Worm (Caenorhabditis elegans) whole organism, L4/young adult: ENCODE measurements around the gene dyf-17.
A peak's percentile ranks its signal among the peaks of the same experiment; 100 is the strongest.

Source experiments
- W03F9.2 ChIP-seq: fragments of 150-350 bp; optimal IDR thresholded peaks from 2 replicates; lab custom pipeline; 2014; ENCODE audit warnings: missing biosample characterization, missing genetic modification characterization
- dao-5 ChIP-seq: sonication (generic microtip); optimal IDR thresholded peaks from 2 replicates; lab custom pipeline; 2016; ENCODE audit warnings: missing genotype, missing genetic modification characterization, moderate library complexity, missing compliant biosample characterization
- him-1 ChIP-seq: sonication (generic microtip); optimal IDR thresholded peaks from 2 replicates; lab custom pipeline; 2016; ENCODE audit warnings: missing genotype, missing genetic modification reagents, missing genetic modification characterization, missing compliant biosample characterization

dyf-17 gene

DNA sequence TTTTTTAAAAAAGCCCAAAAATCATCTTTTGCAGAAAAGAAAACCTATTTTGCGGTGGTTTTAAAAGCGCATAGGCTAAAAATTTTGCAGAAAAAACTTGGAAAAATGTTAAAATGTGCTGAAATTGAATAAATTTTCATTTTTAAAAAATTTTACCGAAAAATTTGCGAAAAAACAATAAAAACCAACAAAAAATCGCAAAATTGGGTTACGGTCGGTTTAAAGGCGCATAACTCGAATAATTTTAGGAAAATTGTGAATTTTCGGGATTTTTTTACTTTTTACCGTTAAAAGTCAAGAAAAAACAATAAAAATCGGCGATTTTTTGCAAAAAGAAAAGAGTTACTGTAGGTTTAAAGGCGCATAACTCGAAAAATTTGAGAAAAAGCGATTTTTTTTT is 2.1 kb upstream of the dyf-17 start:
- TF ChIP-seq him-1 (tag; lab: Kevin White, UChicago) (no peak), dao-5 (tag; lab: Kevin White, UChicago) (no peak), W03F9.2 (tag; lab: Kevin White, UChicago) (no peak)

DNA sequence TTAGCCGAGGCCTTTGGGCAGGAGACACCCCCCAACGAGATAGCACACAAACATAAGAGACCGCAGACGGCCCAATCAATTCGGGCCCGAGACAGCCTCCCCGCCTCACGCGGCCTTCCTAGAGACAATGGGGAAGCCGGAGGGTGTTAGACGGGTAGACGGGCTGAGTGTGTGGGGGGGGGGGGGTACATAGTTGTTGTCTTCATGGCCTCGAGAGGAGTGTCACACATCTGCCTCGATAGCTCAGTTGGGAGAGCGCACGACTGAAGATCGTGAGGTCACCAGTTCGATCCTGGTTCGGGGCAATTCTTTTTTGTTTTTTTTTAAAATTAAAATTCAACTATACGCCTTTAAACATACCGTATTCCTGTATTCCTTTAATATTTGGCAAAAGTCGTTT is 1.5 kb upstream of the dyf-17 start:
- TF ChIP-seq W03F9.2 (tag; lab: Kevin White, UChicago) (no peak), dao-5 (tag; lab: Kevin White, UChicago) (peak; percentile 50), him-1 (tag; lab: Kevin White, UChicago) (peak; percentile 49)

DNA sequence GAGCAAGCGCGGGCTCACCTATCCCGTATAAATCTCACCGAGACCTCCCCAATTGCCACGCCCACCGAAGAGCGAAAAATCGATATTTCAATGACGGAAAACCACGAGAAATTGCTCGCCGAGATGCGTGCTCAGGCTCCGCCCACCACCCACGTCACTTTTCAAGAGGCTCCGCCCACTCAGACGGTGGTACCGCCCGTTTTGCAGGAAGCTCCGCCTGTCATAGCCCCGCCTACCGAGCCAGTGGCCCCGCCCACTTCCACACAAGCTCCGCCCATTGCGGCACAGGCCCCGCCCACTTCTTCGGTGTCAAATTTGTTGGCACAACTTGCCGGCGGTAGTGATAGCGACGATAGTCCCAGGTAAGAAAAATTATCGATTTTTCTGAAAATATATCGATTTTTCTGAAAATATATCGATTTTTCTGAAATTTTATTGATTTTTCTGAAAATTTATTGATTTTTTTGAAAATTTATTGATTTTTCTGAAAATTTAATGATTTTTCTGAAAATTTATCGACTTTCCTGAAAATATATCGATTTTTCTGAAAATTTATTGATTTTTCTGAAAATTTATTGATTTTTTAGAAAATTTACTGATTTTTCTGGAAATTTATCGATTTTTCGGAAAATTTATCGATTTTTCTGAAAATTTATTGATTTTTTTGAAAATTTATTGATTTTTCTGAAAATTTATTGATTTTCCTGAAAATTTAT is 2.3 kb downstream of the dyf-17 start:
- no peak for TF ChIP-seq dao-5 (tag; lab: Kevin White, UChicago)
- TF ChIP-seq him-1 (tag; lab: Kevin White, UChicago) = no peak
- no peak for TF ChIP-seq W03F9.2 (tag; lab: Kevin White, UChicago)

DNA sequence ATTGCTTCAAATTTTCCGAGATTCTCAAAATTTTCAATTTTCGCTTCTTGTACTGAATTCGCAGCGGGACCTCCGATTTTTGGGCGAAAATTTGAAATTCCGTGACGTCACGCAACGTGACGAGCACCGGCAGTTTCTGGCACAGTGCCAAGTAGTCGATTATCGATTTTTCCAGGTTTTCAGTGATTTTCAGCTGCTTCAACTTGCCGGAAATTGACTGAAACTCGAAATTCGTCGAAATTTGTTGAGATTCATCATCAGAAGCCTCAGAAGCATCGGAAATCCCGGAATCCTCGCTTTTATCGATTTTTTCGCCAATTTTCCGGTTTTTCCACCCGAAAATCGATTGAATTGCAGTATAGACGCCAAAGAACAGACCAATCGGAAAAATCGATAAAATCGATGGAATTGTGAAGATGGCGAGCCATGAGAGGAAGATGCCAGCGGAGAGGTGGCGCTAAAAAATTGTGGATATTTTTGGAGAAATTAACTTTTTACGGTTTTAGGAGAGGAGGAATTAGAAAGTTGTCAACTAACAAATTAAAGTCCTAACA is 4.6 kb downstream of the dyf-17 start:
- TF ChIP-seq him-1 (tag; lab: Kevin White, UChicago) (no peak), dao-5 (tag; lab: Kevin White, UChicago) (no peak), W03F9.2 (tag; lab: Kevin White, UChicago) (no peak)

DNA sequence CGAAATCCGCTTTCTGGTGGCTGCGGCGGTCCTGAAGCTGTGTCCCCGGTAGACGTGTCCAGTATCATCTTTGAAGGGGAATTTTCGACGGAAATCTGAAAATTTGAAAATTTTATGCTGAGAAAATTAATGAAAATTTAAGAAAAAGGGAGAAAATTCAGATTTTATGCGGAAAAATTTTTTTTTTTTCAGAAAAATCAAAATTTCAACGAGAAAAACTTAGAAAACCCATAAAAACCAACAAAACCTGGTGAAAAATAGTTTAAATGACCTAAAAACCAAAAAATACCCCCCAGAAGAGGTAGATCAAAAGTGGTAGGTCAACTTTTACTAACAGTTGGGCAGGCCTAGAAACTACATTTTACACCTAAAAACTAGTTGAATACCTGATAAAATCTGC is 6.2 kb downstream of the dyf-17 start, which contains the start of gene Y39B6A.10:
TSS of gene Y39B6A.10 (minus strand) at position 101 of the 400 bp plus-strand sequence.
- TF ChIP-seq W03F9.2 (tag; lab: Kevin White, UChicago) (no peak), him-1 (tag; lab: Kevin White, UChicago) (no peak), dao-5 (tag; lab: Kevin White, UChicago) (no peak)

ce11 chrV:19136206-19136605 is 8.9 kb downstream of the dyf-17 start, which contains the start of gene Y39B6A.9:
Gene Y39B6A.9 (plus strand): TSS chrV:19136506.
- TF ChIP-seq dao-5 (tag; lab: Kevin White, UChicago) (no peak), him-1 (tag; lab: Kevin White, UChicago) (no peak), W03F9.2 (tag; lab: Kevin White, UChicago) (no peak)

DNA sequence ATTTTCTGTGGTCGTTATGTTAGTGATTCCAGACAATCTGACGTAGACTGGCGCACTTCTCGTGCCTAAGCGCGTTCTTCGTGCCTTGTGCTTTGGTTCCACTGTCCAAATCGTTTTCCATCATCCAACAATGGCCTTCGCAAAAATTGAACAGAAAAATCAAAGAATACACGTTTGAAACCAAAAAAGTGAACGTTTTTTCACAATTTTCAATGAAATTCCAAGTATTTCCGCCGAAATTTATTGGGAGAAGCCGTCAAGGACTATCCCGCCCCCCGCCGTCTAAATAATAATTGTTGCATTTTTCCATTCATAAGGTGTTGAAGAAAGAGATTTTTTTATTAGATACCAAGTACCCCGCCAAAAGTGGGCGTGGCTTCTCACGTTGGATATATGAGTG is 13.2 kb downstream of the dyf-17 start, which contains the start of gene cpg-23:
TSS of gene cpg-23 (plus strand) at position 301 of the 400 bp plus-strand sequence.
- TF ChIP-seq dao-5 (tag; lab: Kevin White, UChicago) (no peak), W03F9.2 (tag; lab: Kevin White, UChicago) (no peak)

ce11 chrV:19142595-19142994 is 15.3 kb downstream of the dyf-17 start:
- no peak for TF ChIP-seq him-1 (tag; lab: Kevin White, UChicago)
- no peak for TF ChIP-seq W03F9.2 (tag; lab: Kevin White, UChicago)

- no peak for TF ChIP-seq him-1 (tag; lab: Kevin White, UChicago)
- TF ChIP-seq W03F9.2 (tag; lab: Kevin White, UChicago) = no peak
- TF ChIP-seq dao-5 (tag; lab: Kevin White, UChicago) = no peak
These were observed 21.0 kb downstream of the dyf-17 start for ce11 chrV:19148350-19148749.

- no peak for TF ChIP-seq him-1 (tag; lab: Kevin White, UChicago)
- no peak for TF ChIP-seq W03F9.2 (tag; lab: Kevin White, UChicago)
- TF ChIP-seq dao-5 (tag; lab: Kevin White, UChicago) = no peak
These were observed 21.7 kb downstream of the dyf-17 start, which contains the start of gene Y39B6A.7 for ce11 chrV:19149057-19149456. Gene Y39B6A.7 (minus strand): TSS chrV:19149157.

DNA sequence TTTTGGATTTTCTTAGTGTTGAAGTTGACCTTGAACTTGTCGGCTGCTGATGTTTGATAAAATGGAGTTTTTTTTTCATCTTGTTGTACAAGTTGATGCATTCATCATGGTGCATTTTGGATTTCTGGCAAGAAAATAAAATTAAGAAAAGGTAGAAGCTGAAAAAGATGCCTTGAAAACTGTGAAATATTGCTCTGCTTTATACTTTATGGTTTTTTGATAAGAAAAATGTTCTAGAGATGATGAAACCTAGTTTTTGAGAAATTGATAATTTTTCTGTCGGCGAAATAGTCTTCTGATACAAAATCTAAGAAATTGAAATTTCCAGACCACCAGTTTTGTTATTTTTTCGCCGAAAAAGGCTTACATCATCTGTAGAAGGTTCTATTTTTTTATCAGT is 25.0 kb downstream of the dyf-17 start, which contains the start of gene Y39B6A.69:
TSS of gene Y39B6A.69 (minus strand) at position 101 of the 400 bp plus-strand sequence.
- TF ChIP-seq dao-5 (tag; lab: Kevin White, UChicago) = no peak

ce11 chrV:19153244-19153643 is 25.9 kb downstream of the dyf-17 start:
- TF ChIP-seq dao-5 (tag; lab: Kevin White, UChicago) (no peak), W03F9.2 (tag; lab: Kevin White, UChicago) (no peak), him-1 (tag; lab: Kevin White, UChicago) (no peak)

DNA sequence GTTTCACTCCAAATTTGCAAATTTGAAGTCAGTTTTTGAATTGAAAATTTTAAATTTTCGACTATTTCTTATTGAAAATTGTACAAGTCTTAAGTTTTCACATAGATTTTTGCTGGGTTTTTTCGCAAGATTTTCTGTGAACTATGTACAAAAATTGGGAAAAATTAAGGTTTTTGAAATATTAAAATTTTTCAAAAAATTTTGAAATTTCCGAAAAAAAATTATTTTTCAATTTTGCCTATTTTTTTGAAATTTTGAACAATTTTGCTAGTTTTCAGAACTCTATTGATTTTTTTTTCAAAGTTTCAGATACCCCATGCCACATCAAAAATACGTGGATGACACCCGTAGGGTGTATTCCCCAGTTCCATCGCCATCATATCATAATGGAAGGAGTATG is 26.5 kb downstream of the dyf-17 start, which contains the start of gene tsp-13:
TSS of gene tsp-13 (plus strand) at position 301 of the 400 bp plus-strand sequence.
- TF ChIP-seq him-1 (tag; lab: Kevin White, UChicago) = no peak
- TF ChIP-seq W03F9.2 (tag; lab: Kevin White, UChicago) = no peak
- no peak for TF ChIP-seq dao-5 (tag; lab: Kevin White, UChicago)

DNA sequence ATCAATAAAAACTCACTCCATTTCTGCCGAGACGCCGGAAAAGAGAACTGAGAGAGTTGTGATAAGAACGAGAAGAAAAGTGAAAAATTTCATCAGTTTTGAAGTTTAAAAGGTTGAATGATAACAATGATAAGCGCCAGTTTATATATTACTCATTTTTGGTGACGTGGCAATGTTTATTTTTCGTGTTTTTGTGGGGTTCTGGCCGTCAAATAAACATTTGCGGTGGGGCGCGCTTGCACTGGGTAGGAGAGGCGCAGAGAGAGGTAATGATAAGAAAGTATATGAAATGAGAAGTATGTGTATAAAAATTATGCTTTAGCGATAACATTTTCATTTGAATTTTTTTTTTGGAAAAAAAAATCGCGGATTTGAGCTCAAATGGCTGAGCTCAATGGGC is 31.3 kb downstream of the dyf-17 start, which contains the start of gene Y39B6A.5:
TSS of gene Y39B6A.5 (minus strand) at position 214 of the 400 bp plus-strand sequence.
- no peak for TF ChIP-seq dao-5 (tag; lab: Kevin White, UChicago)
- peak; percentile 47 for TF ChIP-seq W03F9.2 (tag; lab: Kevin White, UChicago)
- TF ChIP-seq him-1 (tag; lab: Kevin White, UChicago) = no peak
